Worm (Caenorhabditis elegans): ENCODE data around the gene F56C3.8.
"Not testable (repeated sequence)": the region's sequence is repeated elsewhere in the genome, so short reads cannot be mapped to it uniquely, and the experiment has no call there.

F56C3.8 gene

ce11 chrX:1379391-1379790, 5.0 kb downstream of the F56C3.8 start (continued):
- TF ChIP-seq unc-3 (GFP tag; conservative IDR thresholded peaks at IDR 0.05) (peak; percentile 89), unc-3 (tag; optimal IDR thresholded peaks at IDR 0.05) (peak; percentile 38), fkh-6 (tag; optimal IDR thresholded peaks at IDR 0.05) (peak; percentile 78), syd-9 (tag; optimal IDR thresholded peaks at IDR 0.05) (peak; percentile 83), ceh-30 (tag; optimal IDR thresholded peaks at IDR 0.05) (peak; percentile 17), lim-6 (tag; optimal IDR thresholded peaks at IDR 0.05) (peak; percentile 79), K02D7.2 (tag; optimal IDR thresholded peaks at IDR 0.05) (peak; percentile 77), sox-4 (tag; optimal IDR thresholded peaks at IDR 0.05) (peak; percentile 87), pros-1 (tag; optimal IDR thresholded peaks at IDR 0.05) (no peak), K09A11.1 (tag; optimal IDR thresholded peaks at IDR 0.05; ENCODE audit: insufficient read depth) (no peak), pha-4 (tag; optimal IDR thresholded peaks at IDR 0.05) (no peak), pqm-1 (tag; optimal IDR thresholded peaks at IDR 0.05) (peak; percentile 66), tbx-7 (tag; optimal IDR thresholded peaks at IDR 0.05) (peak; percentile 53), nhr-232 (tag; optimal IDR thresholded peaks at IDR 0.05) (peak; percentile 79), ceh-19 (GFP tag; optimal IDR thresholded peaks at IDR 0.05) (peak; percentile 90), che-1 (tag; optimal IDR thresholded peaks at IDR 0.05) (peak; percentile 86)

ce11 chrX:1375071-1375470, 9.4 kb downstream of the F56C3.8 start:
- TF ChIP-seq unc-3 (GFP tag; conservative IDR thresholded peaks at IDR 0.05) = peak; percentile 21; the same call in 1 of the 2 replicates
- not testable (repeated sequence) for TF ChIP-seq unc-3 (tag; optimal IDR thresholded peaks at IDR 0.05)

ce11 chrX:1372464-1372863, 12.0 kb downstream of the F56C3.8 start:
- TF ChIP-seq tbx-2 (tag; optimal IDR thresholded peaks at IDR 0.05) (no peak), unc-86 (tag; optimal IDR thresholded peaks at IDR 0.05) (no peak), ahr-1 (tag; optimal IDR thresholded peaks at IDR 0.05) (no peak), ama-1 (optimal IDR thresholded peaks at IDR 0.05) (no peak), zip-5 (tag; optimal IDR thresholded peaks at IDR 0.05) (no peak), lin-11 (tag; optimal IDR thresholded peaks at IDR 0.05) (no peak), ceh-9 (tag; optimal IDR thresholded peaks at IDR 0.05) (no peak), gmeb-2 (tag; optimal IDR thresholded peaks at IDR 0.05) (no peak), ceh-31 (tag; optimal IDR thresholded peaks at IDR 0.05) (no peak), pros-1 (tag; optimal IDR thresholded peaks at IDR 0.05) (no peak)

- TF ChIP-seq ceh-45 (GFP tag; IDR thresholded peaks at IDR 0.05) = no peak
- no peak for TF ChIP-seq ceh-2 (tag; optimal IDR thresholded peaks at IDR 0.05)
- peak; percentile 27 for TF ChIP-seq elt-2 (tag; optimal IDR thresholded peaks at IDR 0.05)
- TF ChIP-seq dve-1 (tag; optimal IDR thresholded peaks at IDR 0.05) = no peak
Observed at ce11 chrX:1371688-1372087, 12.8 kb downstream of the F56C3.8 start, which contains the start of gene fbxa-190. TSS of gene fbxa-190 (plus strand) at chrX:1372012.

ce11 chrX:1370736-1371281, 13.6 kb downstream of the F56C3.8 start, which contains the start of gene F56C3.7:
TSS of gene F56C3.7 (minus strand) at chrX:1370786.
- no peak for TF ChIP-seq ceh-18 (tag; optimal IDR thresholded peaks at IDR 0.05)
- TF ChIP-seq unc-86 (tag; optimal IDR thresholded peaks at IDR 0.05) = no peak
- peak; percentile 95 for TF ChIP-seq sdc-2 (tag; optimal IDR thresholded peaks at IDR 0.05)

ce11 chrX:1367416-1367815, 17.0 kb downstream of the F56C3.8 start, which contains the start of gene dgn-2:
TSS of gene dgn-2 (minus strand) at chrX:1367516.
- TF ChIP-seq ttx-3 (tag; optimal IDR thresholded peaks at IDR 0.05) = no peak
- no peak for TF ChIP-seq C38D4.7 (GFP tag; optimal IDR thresholded peaks at IDR 0.05)
- TF ChIP-seq T23F11.4 (GFP tag; optimal IDR thresholded peaks at IDR 0.05) = no peak
- TF ChIP-seq pax-1 (tag; optimal IDR thresholded peaks at IDR 0.05) = no peak
- no peak for TF ChIP-seq hlh-13 (GFP tag; optimal IDR thresholded peaks at IDR 0.05)
- TF ChIP-seq odd-2 (tag; optimal IDR thresholded peaks at IDR 0.05) = no peak
- no peak for TF ChIP-seq sox-4 (tag; optimal IDR thresholded peaks at IDR 0.05)
- TF ChIP-seq fkh-10 (GFP tag; optimal IDR thresholded peaks at IDR 0.05) = no peak
- TF ChIP-seq unc-3 (GFP tag; conservative IDR thresholded peaks at IDR 0.05) = no peak
- TF ChIP-seq unc-3 (tag; optimal IDR thresholded peaks at IDR 0.05) = no peak
- no peak for TF ChIP-seq hlh-8 (tag; optimal IDR thresholded peaks at IDR 0.05)
- TF ChIP-seq K02D7.2 (tag; optimal IDR thresholded peaks at IDR 0.05) = no peak
- no peak for TF ChIP-seq ceh-9 (tag; optimal IDR thresholded peaks at IDR 0.05)
- TF ChIP-seq ceh-24 (tag; optimal IDR thresholded peaks at IDR 0.05) = no peak
- TF ChIP-seq ama-1 (optimal IDR thresholded peaks at IDR 0.05) = no peak
- no peak for TF ChIP-seq ceh-22 (tag; optimal IDR thresholded peaks at IDR 0.05)
- TF ChIP-seq elt-4 (tag; optimal IDR thresholded peaks at IDR 0.05) = no peak
- no peak for TF ChIP-seq ref-2 (tag; optimal IDR thresholded peaks at IDR 0.05)
- no peak for TF ChIP-seq unc-86 (tag; optimal IDR thresholded peaks at IDR 0.05)

Data from whole organism, late embryonic.